Fruit fly (Drosophila melanogaster) whole organism, embryonic: ENCODE measurements around the gene PGAP1.

Experiments used
- Asciz ChIP-seq: fragments of 200-800 bp; sonication (Bioruptor generic); optimal IDR thresholded peaks from 2 replicates; lab custom pipeline; 2017; ENCODE audit warnings: missing biosample characterization, mild to moderate bottlenecking, missing genetic modification characterization, missing genetic modification reagents
- Atf-2 ChIP-seq: fragments of 200-800 bp; sonication (Bioruptor generic); optimal IDR thresholded peaks from 2 replicates; lab custom pipeline; 2016; ENCODE audit warnings: missing biosample characterization, missing genetic modification characterization
- CG10654 ChIP-seq: fragments of 200-800 bp; sonication (Bioruptor generic); optimal IDR thresholded peaks from 2 replicates; lab custom pipeline; 2016; ENCODE audit warnings: missing biosample characterization, missing genetic modification characterization
- CG10979 ChIP-seq: fragments of 200-800 bp; sonication (Bioruptor generic); optimal IDR thresholded peaks from 2 replicates; lab custom pipeline; 2018; ENCODE audit warnings: missing biosample characterization, mild to moderate bottlenecking, missing genetic modification characterization, moderate library complexity
- CG11247 ChIP-seq: fragments of 200-800 bp; sonication (Bioruptor generic); IDR thresholded peaks from 2 replicates; pipeline ENCODE4 v1.3.6; 2022; ENCODE audit warnings: missing biosample characterization, missing genetic modification characterization
- CG12104 ChIP-seq: fragments of 200-800 bp; sonication (Bioruptor generic); optimal IDR thresholded peaks from 3 replicates; lab custom pipeline; 2016; ENCODE audit warnings: missing biosample characterization, missing genetic modification characterization
- CG12236 ChIP-seq: fragments of 200-800 bp; sonication (Bioruptor generic); optimal IDR thresholded peaks from 2 replicates; lab custom pipeline; 2016; ENCODE audit warnings: missing biosample characterization, missing genetic modification characterization
- CG13894 ChIP-seq: fragments of 200-800 bp; sonication (Bioruptor generic); optimal IDR thresholded peaks from 3 replicates; lab custom pipeline; 2018; ENCODE audit warnings: missing biosample characterization, mild to moderate bottlenecking, missing genetic modification characterization, moderate library complexity
- CG14014 ChIP-seq: fragments of 200-800 bp; sonication (Bioruptor generic); IDR thresholded peaks from 2 replicates; pipeline ENCODE4 v1.3.6; 2022; ENCODE audit warnings: missing biosample characterization, missing genetic modification characterization
- CG15514 ChIP-seq: fragments of 200-800 bp; sonication (Bioruptor generic); optimal IDR thresholded peaks from 3 replicates; lab custom pipeline; 2017; ENCODE audit warnings: missing biosample characterization, missing genetic modification characterization, mild to moderate bottlenecking, moderate library complexity, missing genetic modification reagents
- CG15601 ChIP-seq: fragments of 200-800 bp; sonication (Bioruptor generic); optimal IDR thresholded peaks from 3 replicates; lab custom pipeline; 2019; ENCODE audit warnings: missing biosample characterization, mild to moderate bottlenecking, missing genetic modification characterization, moderate library complexity
- CG16815 ChIP-seq: fragments of 200-800 bp; sonication (Bioruptor generic); optimal IDR thresholded peaks from 3 replicates; lab custom pipeline; 2017; ENCODE audit warnings: missing biosample characterization, mild to moderate bottlenecking, missing genetic modification characterization
- CG2199 ChIP-seq: fragments of 200-800 bp; sonication (Bioruptor generic); IDR thresholded peaks from 3 replicates; pipeline ENCODE4 v1.3.6; 2022; ENCODE audit warnings: missing biosample characterization, missing genetic modification characterization
- CG33557 ChIP-seq: fragments of 200-800 bp; sonication (Bioruptor generic); optimal IDR thresholded peaks from 2 replicates; lab custom pipeline; 2019; ENCODE audit warnings: missing biosample characterization, mild to moderate bottlenecking, missing genetic modification characterization, moderate library complexity
- CG4328 ChIP-seq: fragments of 200-800 bp; sonication (Bioruptor generic); optimal IDR thresholded peaks from 3 replicates; lab custom pipeline; 2017; ENCODE audit warnings: missing biosample characterization, missing genetic modification reagents, missing genetic modification characterization
- CG43689 ChIP-seq: fragments of 200-800 bp; sonication (Bioruptor generic); IDR thresholded peaks from 2 replicates; pipeline ENCODE4 v1.3.6; 2022; ENCODE audit warnings: missing biosample characterization, missing genetic modification characterization
- CG4404 ChIP-seq: fragments of 200-800 bp; sonication (Bioruptor generic); IDR thresholded peaks from 2 replicates; pipeline ENCODE4 v1.3.6; 2022; ENCODE audit warnings: missing biosample characterization, missing genetic modification characterization
- CG4820 ChIP-seq: fragments of 200-800 bp; sonication (Bioruptor generic); optimal IDR thresholded peaks from 3 replicates; lab custom pipeline; 2016; ENCODE audit warnings: missing biosample characterization, missing genetic modification characterization
- CG6272 ChIP-seq: fragments of 200-800 bp; sonication (Bioruptor generic); IDR thresholded peaks from 2 replicates; pipeline ENCODE4 v1.3.6; 2022; ENCODE audit warnings: missing biosample characterization, missing genetic modification characterization
- CG7271 ChIP-seq: fragments of 200-800 bp; sonication (Bioruptor generic); optimal IDR thresholded peaks from 2 replicates; lab custom pipeline; 2018; ENCODE audit warnings: missing biosample characterization, mild to moderate bottlenecking, missing genetic modification characterization, moderate library complexity
- CG7987 ChIP-seq: fragments of 200-800 bp; sonication (Bioruptor generic); optimal IDR thresholded peaks from 2 replicates; lab custom pipeline; 2018; ENCODE audit warnings: missing biosample characterization, mild to moderate bottlenecking, missing genetic modification characterization, moderate library complexity
- CG9817 ChIP-seq: fragments of 200-800 bp; sonication (Bioruptor generic); optimal IDR thresholded peaks from 2 replicates; lab custom pipeline; 2018; ENCODE audit warnings: missing biosample characterization, mild to moderate bottlenecking, missing genetic modification characterization, moderate library complexity
- CoRest ChIP-seq: fragments of 200-800 bp; sonication (Bioruptor generic); optimal IDR thresholded peaks from 3 replicates; lab custom pipeline; 2018; ENCODE audit warnings: missing biosample characterization, mild to moderate bottlenecking, missing genetic modification characterization, moderate library complexity
- Dref ChIP-seq: fragments of 200-800 bp; sonication (Bioruptor generic); IDR thresholded peaks from 2 replicates; pipeline ENCODE4 v1.3.6; 2022; ENCODE audit warnings: missing biosample characterization, missing genetic modification characterization
- E2f1 ChIP-seq: fragments of 200-800 bp; sonication (Bioruptor generic); IDR thresholded peaks from 2 replicates; pipeline ENCODE4 v1.3.6; 2022; ENCODE audit warnings: missing biosample characterization, missing genetic modification characterization
- HLHmδ ChIP-seq: fragments of 200-800 bp; sonication (Bioruptor generic); optimal IDR thresholded peaks from 2 replicates; lab custom pipeline; 2018; ENCODE audit warnings: missing biosample characterization, mild to moderate bottlenecking, missing genetic modification characterization, moderate library complexity
- HmgD ChIP-seq: fragments of 200-800 bp; sonication (Bioruptor generic); optimal IDR thresholded peaks from 3 replicates; lab custom pipeline; 2016; ENCODE audit warnings: missing biosample characterization, missing genetic modification characterization
- Hr51 ChIP-seq, 2 experiments: fragments of 200-800 bp; sonication (Bioruptor generic); optimal IDR thresholded peaks; 2 replicates in 1 of 2; 3 replicates in 1 of 2; lab custom pipeline; 2016 to 2018; ENCODE audit warnings: missing biosample characterization in 2 of 2, missing genetic modification characterization in 2 of 2, mild to moderate bottlenecking in 1 of 2, moderate library complexity in 1 of 2
- Hr78 ChIP-seq, 2 experiments: fragments of 200-800 bp in 1 of 2; fragments of >200 bp in 1 of 2; sonication (Bioruptor generic) in 1 of 2; optimal IDR thresholded peaks; 2 replicates each; lab custom pipeline; 2017 to 2019; ENCODE audit warnings: missing biosample characterization in 2 of 2, missing genetic modification characterization in 2 of 2, mild to moderate bottlenecking in 1 of 2, moderate library complexity in 1 of 2
- MESR4 ChIP-seq: fragments of 200-800 bp; sonication (Bioruptor generic); optimal IDR thresholded peaks from 2 replicates; lab custom pipeline; 2018; ENCODE audit warnings: missing biosample characterization, mild to moderate bottlenecking, missing genetic modification characterization, moderate library complexity
- NC2β ChIP-seq: fragments of 200-800 bp; sonication (Bioruptor generic); optimal IDR thresholded peaks from 2 replicates; lab custom pipeline; 2016; ENCODE audit warnings: missing biosample characterization, missing genetic modification characterization
- NK7.1 ChIP-seq: fragments of 200-800 bp; sonication (Bioruptor generic); optimal IDR thresholded peaks from 3 replicates; lab custom pipeline; 2016; ENCODE audit warnings: missing biosample characterization, missing genetic modification characterization
- Neu2 ChIP-seq: fragments of 200-800 bp; sonication (Bioruptor generic); optimal IDR thresholded peaks from 3 replicates; lab custom pipeline; 2016; ENCODE audit warnings: missing biosample characterization, missing genetic modification characterization, borderline replicate concordance
- PHDP ChIP-seq: fragments of 200-800 bp; sonication (Bioruptor generic); optimal IDR thresholded peaks from 3 replicates; lab custom pipeline; 2018; ENCODE audit warnings: missing biosample characterization, mild to moderate bottlenecking, missing genetic modification characterization, moderate library complexity
- Sry-β ChIP-seq: fragments of 200-800 bp; sonication (Bioruptor generic); optimal IDR thresholded peaks from 2 replicates; lab custom pipeline; 2018; ENCODE audit warnings: missing biosample characterization, mild to moderate bottlenecking, missing genetic modification characterization, moderate library complexity
- Xrp1 ChIP-seq: fragments of 200-800 bp; sonication (Bioruptor generic); IDR thresholded peaks from 2 replicates; pipeline ENCODE4 v1.3.6; 2022; ENCODE audit warnings: missing biosample characterization, missing genetic modification characterization
- amos ChIP-seq: fragments of 200-800 bp; sonication (Bioruptor generic); IDR thresholded peaks from 2 replicates; pipeline ENCODE4 v1.3.6; 2022; ENCODE audit warnings: missing biosample characterization, missing genetic modification characterization; ENCODE audit not compliant: partially characterized antibody
- ap ChIP-seq: fragments of 200-800 bp; sonication (Bioruptor generic); IDR thresholded peaks from 2 replicates; pipeline ENCODE4 v1.3.6; 2022; ENCODE audit warnings: missing biosample characterization, missing genetic modification characterization
- cas ChIP-seq: fragments of 200-800 bp; sonication (Bioruptor generic); IDR thresholded peaks from 2 replicates; pipeline ENCODE4 v1.3.6; 2022; ENCODE audit warnings: missing biosample characterization, missing genetic modification characterization
- cg ChIP-seq: fragments of 200-800 bp; sonication (Bioruptor generic); optimal IDR thresholded peaks from 3 replicates; lab custom pipeline; 2019; ENCODE audit warnings: missing biosample characterization, mild to moderate bottlenecking, missing genetic modification characterization, moderate library complexity
- chm ChIP-seq: fragments of 200-800 bp; sonication (Bioruptor generic); IDR thresholded peaks from 2 replicates; pipeline ENCODE4 v1.3.6; 2022; ENCODE audit warnings: missing biosample characterization, missing genetic modification characterization
- dm ChIP-seq: fragments of 200-800 bp; sonication (Bioruptor generic); optimal IDR thresholded peaks from 3 replicates; lab custom pipeline; 2016; ENCODE audit warnings: missing biosample characterization, missing genetic modification characterization
- dysf ChIP-seq: fragments of 200-800 bp; sonication (Bioruptor generic); IDR thresholded peaks from 3 replicates; pipeline ENCODE4 v1.3.6; 2022; ENCODE audit warnings: missing biosample characterization, missing genetic modification characterization
- jing ChIP-seq: fragments of 200-800 bp; sonication (Bioruptor generic); optimal IDR thresholded peaks from 2 replicates; lab custom pipeline; 2018; ENCODE audit warnings: missing biosample characterization, mild to moderate bottlenecking, missing genetic modification characterization
- lmd ChIP-seq: fragments of 200-800 bp; sonication (Bioruptor generic); IDR thresholded peaks from 2 replicates; pipeline ENCODE4 v1.3.6; 2022; ENCODE audit warnings: missing biosample characterization, missing genetic modification characterization
- pan ChIP-seq, 4 experiments: fragments of >200 bp in 3 of 4; fragments of 200-800 bp in 1 of 4; sonication (Bioruptor generic) in 1 of 4; optimal IDR thresholded peaks in 3 of 4; IDR thresholded peaks in 1 of 4; 2 replicates each; pipeline versions ENCODE4 v1.3.6 to Lab custom; 2017 to 2022; ENCODE audit warnings: missing biosample characterization in 2 of 4, missing genetic modification characterization in 2 of 4, mixed read lengths in 1 of 4
- shn ChIP-seq: fragments of 200-800 bp; sonication (Bioruptor generic); optimal IDR thresholded peaks from 3 replicates; lab custom pipeline; 2016; ENCODE audit warnings: missing biosample characterization, missing genetic modification characterization
- stwl ChIP-seq: fragments of 200-800 bp; sonication (Bioruptor generic); optimal IDR thresholded peaks from 3 replicates; lab custom pipeline; 2018; ENCODE audit warnings: missing biosample characterization, mild to moderate bottlenecking, missing genetic modification characterization, moderate library complexity
- toy ChIP-seq: fragments of 200-800 bp; sonication (Bioruptor generic); IDR thresholded peaks from 2 replicates; pipeline ENCODE4 v1.3.6; 2022; ENCODE audit warnings: missing biosample characterization, missing genetic modification characterization
- trem ChIP-seq: fragments of 200-800 bp; optimal IDR thresholded peaks from 3 replicates; lab custom pipeline; 2019; ENCODE audit warnings: missing biosample characterization, mild to moderate bottlenecking, missing genetic modification characterization, moderate library complexity

PGAP1 gene

dm6 chrX:5724744-5725185 is 35.5 kb upstream of the PGAP1 start (continued):
- TF ChIP-seq lmd (GFP tag; lab: Robert Waterston, UW) (peak; percentile 64), CG7271 (tag; lab: Kevin White, UChicago) (peak; percentile 24), Neu2 (GFP tag; lab: Kevin White, UChicago) (no peak), CG43689 (GFP tag; lab: Robert Waterston, UW) (peak; percentile 57), ap (0 out of 2 replicates have a peak, but pooled peaks have one; percentile 55), dm (GFP tag; lab: Kevin White, UChicago) (no peak), Atf-2 (GFP tag; lab: Kevin White, UChicago) (peak; percentile 33), Sry-β (GFP tag; lab: Kevin White, UChicago) (peak; percentile 28), CG15514 (GFP tag; lab: Kevin White, UChicago) (peak; percentile 6), cg (GFP tag; lab: Kevin White, UChicago) (no peak), HmgD (GFP tag; lab: Kevin White, UChicago) (no peak), pan (optimal IDR thresholded peaks at IDR 0.05; lab: Kevin White, UChicago) (no peak), pan (GFP tag; optimal IDR thresholded peaks at IDR 0.05 in 1 of 2, IDR thresholded peaks at IDR 0.05 in 1 of 2) (peak in 1 of 2 experiments; percentile 55), CG15601 (tag; lab: Kevin White, UChicago) (peak; percentile 27), CG14014 (peak; percentile 64; the same call in 1 of the 2 replicates), jing (no peak), CG13894 (tag; lab: Kevin White, UChicago) (no peak), CG4404 (GFP tag; lab: Robert Waterston, UW) (peak; percentile 35), CG4820 (peak; percentile 23), amos (GFP tag; lab: Robert Waterston, UW) (no peak), Asciz (GFP tag; lab: Kevin White, UChicago) (peak; percentile 70), cas (GFP tag; lab: Robert Waterston, UW) (no peak), CG9817 (tag; lab: Kevin White, UChicago) (no peak), CG10654 (GFP tag; lab: Kevin White, UChicago) (peak; percentile 48), CG2199 (GFP tag; lab: Robert Waterston, UW) (no peak), Hr51 (GFP tag; optimal IDR thresholded peaks at IDR 0.05; lab: Kevin White, UChicago) (peak; percentile 33 to 38), PHDP (tag; lab: Kevin White, UChicago) (peak; percentile 63), Xrp1 (GFP tag; lab: Robert Waterston, UW) (peak; percentile 58), stwl (tag; lab: Kevin White, UChicago) (no peak), CG6272 (GFP tag; lab: Robert Waterston, UW) (no peak), chm (GFP tag; lab: Robert Waterston, UW) (no peak), Hr78 (GFP tag; optimal IDR thresholded peaks at IDR 0.05; lab: Kevin White, UChicago) (no peak), HLHmδ (peak; percentile 41), CG11247 (no peak), CG33557 (peak; percentile 54), NK7.1 (GFP tag; lab: Kevin White, UChicago) (no peak), CG7987 (peak; percentile 36), CG12104 (GFP tag; lab: Kevin White, UChicago) (peak; percentile 15), E2f1 (GFP tag; lab: Robert Waterston, UW) (0 out of 2 replicates have a peak, but pooled peaks have one; percentile 25), CG4328 (GFP tag; lab: Kevin White, UChicago) (no peak), CG12236 (GFP tag; lab: Kevin White, UChicago) (peak; percentile 26), CG16815 (no peak), trem (tag; lab: Kevin White, UChicago) (no peak), CoRest (tag; lab: Kevin White, UChicago) (peak; percentile 37), NC2β (GFP tag; lab: Kevin White, UChicago) (no peak), shn (GFP tag; lab: Kevin White, UChicago) (peak; percentile 18), Dref (GFP tag; lab: Robert Waterston, UW) (no peak), dysf (GFP tag; lab: Robert Waterston, UW) (peak; percentile 71), CG10979 (tag; lab: Kevin White, UChicago) (peak; percentile 15), MESR4 (GFP tag; lab: Kevin White, UChicago) (no peak), toy (no peak)
